Worm (Caenorhabditis elegans) whole organism, L1 larva: ENCODE results near the gene R03H10.2.

Experiments used
- C16A3.4 ChIP-seq: fragments of 150-350 bp; optimal IDR thresholded peaks from 2 replicates; lab custom pipeline; 2014; ENCODE audit warnings: missing biosample characterization, missing genetic modification characterization
- C34B4.2 ChIP-seq: sonication (generic microtip); optimal IDR thresholded peaks from 2 replicates; lab custom pipeline; 2017; ENCODE audit warnings: mild to moderate bottlenecking, missing genetic modification characterization, missing compliant biosample characterization
- aha-1 ChIP-seq: fragments of 150-350 bp; optimal IDR thresholded peaks from 2 replicates; lab custom pipeline; 2014; ENCODE audit warnings: missing biosample characterization, missing genetic modification characterization
- alr-1 ChIP-seq: fragments of 200-800 bp; sonication (Bioruptor generic); optimal IDR thresholded peaks from 2 replicates; lab custom pipeline; 2018; ENCODE audit warnings: borderline replicate concordance, mild to moderate bottlenecking, missing genetic modification characterization, missing compliant biosample characterization
- aly-2 ChIP-seq: fragments of 150-350 bp; optimal IDR thresholded peaks from 2 replicates; lab custom pipeline; 2014; ENCODE audit warnings: missing biosample characterization, missing genetic modification characterization
- ceh-63 ChIP-seq: fragments of 200-800 bp; sonication (Bioruptor generic); optimal IDR thresholded peaks from 2 replicates; lab custom pipeline; 2018; ENCODE audit warnings: mild to moderate bottlenecking, missing genetic modification characterization, missing compliant biosample characterization
- ceh-82 ChIP-seq, 3 experiments: fragments of 150-350 bp in 1 of 3; sonication (generic microtip) in 2 of 3; optimal IDR thresholded peaks; 2 replicates each; lab custom pipeline; 2014 to 2017; ENCODE audit warnings: missing biosample characterization in 3 of 3, missing genetic modification characterization in 3 of 3
- dpl-1 ChIP-seq, 3 experiments: fragments of 150-350 bp in 2 of 3; sonication (generic microtip) in 1 of 3; optimal IDR thresholded peaks; 2 replicates each; lab custom pipeline; 2014 to 2017; ENCODE audit warnings: missing biosample characterization in 3 of 3, missing genetic modification characterization in 3 of 3, missing genetic modification reagents in 3 of 3
- dsc-1 ChIP-seq: sonication (generic microtip); optimal IDR thresholded peaks from 2 replicates; lab custom pipeline; 2016; ENCODE audit warnings: mild to moderate bottlenecking, missing genetic modification characterization, missing compliant biosample characterization
- efl-1 ChIP-seq, 4 experiments: fragments of 150-350 bp; optimal IDR thresholded peaks in 3 of 4; peaks in 1 of 4; 1 replicate in 1 of 4; 2 replicates in 3 of 4; lab custom pipeline; 2014; ENCODE audit warnings: missing biosample characterization in 2 of 4, missing genetic modification characterization in 2 of 4, missing genetic modification reagents in 2 of 4
- efl-3 ChIP-seq: fragments of 200-800 bp; sonication (Bioruptor generic); optimal IDR thresholded peaks from 2 replicates; lab custom pipeline; 2018; ENCODE audit warnings: mild to moderate bottlenecking, missing genetic modification characterization, missing compliant biosample characterization
- egl-13 ChIP-seq: sonication (generic microtip); optimal IDR thresholded peaks from 2 replicates; lab custom pipeline; 2016; ENCODE audit warnings: missing genotype, missing genetic modification reagents, missing genetic modification characterization, missing compliant biosample characterization
- egl-27 ChIP-seq, 2 experiments: fragments of 150-350 bp in 1 of 2; sonication (generic microtip); optimal IDR thresholded peaks; 3 replicates each; lab custom pipeline; 2017 to 2018; ENCODE audit warnings: missing biosample characterization in 2 of 2, missing genetic modification characterization in 2 of 2, missing genetic modification reagents in 2 of 2
- elt-2 ChIP-seq: sonication (generic microtip); optimal IDR thresholded peaks from 2 replicates; lab custom pipeline; 2016; ENCODE audit warnings: missing genetic modification characterization, mild to moderate bottlenecking, inconsistent platforms, missing compliant biosample characterization, missing genetic modification reagents
- elt-3 ChIP-seq, 6 experiments: fragments of 150-350 bp in 1 of 6; sonication (generic microtip); optimal IDR thresholded peaks; 2 replicates each; lab custom pipeline; 2017 to 2018; ENCODE audit warnings: missing biosample characterization in 6 of 6, missing genetic modification characterization in 6 of 6, inconsistent platforms in 1 of 6
- ets-5 ChIP-seq: fragments of 200-800 bp; sonication (Bioruptor generic); IDR thresholded peaks from 2 replicates; pipeline ENCODE4 v1.3.6; 2022; ENCODE audit warnings: missing genetic modification characterization, missing compliant biosample characterization
- fkh-10 ChIP-seq: sonication (generic microtip); optimal IDR thresholded peaks from 2 replicates; lab custom pipeline; 2017; ENCODE audit warnings: missing biosample characterization, missing genetic modification reagents, missing genetic modification characterization
- fkh-8 ChIP-seq: sonication (generic microtip); optimal IDR thresholded peaks from 2 replicates; lab custom pipeline; 2016; ENCODE audit warnings: mild to moderate bottlenecking, missing genetic modification characterization, missing compliant biosample characterization
- fos-1 ChIP-seq: fragments of 150-350 bp; optimal IDR thresholded peaks from 2 replicates; lab custom pipeline; 2014; ENCODE audit warnings: missing biosample characterization, missing genetic modification characterization
- grh-1 ChIP-seq: fragments of 200-800 bp; sonication (Bioruptor generic); IDR thresholded peaks from 2 replicates; pipeline ENCODE4 v1.3.6; 2022; ENCODE audit warnings: missing genetic modification reagents, missing genetic modification characterization, missing compliant biosample characterization
- hlh-4 ChIP-seq: sonication (generic microtip); optimal IDR thresholded peaks from 2 replicates; lab custom pipeline; 2016; ENCODE audit warnings: mild to moderate bottlenecking, missing genetic modification characterization, missing compliant biosample characterization
- hpl-2 ChIP-seq: fragments of 150-350 bp; optimal IDR thresholded peaks from 2 replicates; lab custom pipeline; 2014; ENCODE audit warnings: missing biosample characterization, missing genetic modification reagents, missing genetic modification characterization
- irx-1 ChIP-seq: sonication (generic microtip); optimal IDR thresholded peaks from 2 replicates; lab custom pipeline; 2016; ENCODE audit warnings: missing genetic modification characterization, missing compliant biosample characterization
- isw-1 ChIP-seq: fragments of 200-800 bp; sonication (Bioruptor generic); IDR thresholded peaks from 2 replicates; pipeline ENCODE4 v1.3.6; 2022; ENCODE audit warnings: missing genetic modification characterization, missing compliant biosample characterization
- jun-1 ChIP-seq: fragments of 150-350 bp; optimal IDR thresholded peaks from 2 replicates; lab custom pipeline; 2014; ENCODE audit warnings: missing biosample characterization, missing genetic modification reagents, missing genetic modification characterization
- lin-14 ChIP-seq: fragments of 200-800 bp; sonication (Bioruptor generic); optimal IDR thresholded peaks from 2 replicates; lab custom pipeline; 2018; ENCODE audit warnings: mild to moderate bottlenecking, missing genetic modification characterization, moderate library complexity, missing compliant biosample characterization
- lir-3 ChIP-seq: sonication (generic microtip); optimal IDR thresholded peaks from 2 replicates; lab custom pipeline; 2016; ENCODE audit warnings: mild to moderate bottlenecking, missing genetic modification characterization, moderate library complexity, missing compliant biosample characterization; ENCODE audit not compliant: poor library complexity
- lsy-2 ChIP-seq, 2 experiments: fragments of 150-350 bp; optimal IDR thresholded peaks; 2 replicates each; lab custom pipeline; 2014; ENCODE audit warnings: missing biosample characterization in 2 of 2, missing genetic modification characterization in 2 of 2
- nhr-12 ChIP-seq: sonication (generic microtip); optimal IDR thresholded peaks from 2 replicates; lab custom pipeline; 2017; ENCODE audit warnings: missing biosample characterization, missing genetic modification characterization
- nhr-19 ChIP-seq: fragments of 200-800 bp; sonication (Bioruptor generic); conservative IDR thresholded peaks from 2 replicates; pipeline ENCODE4 v1.3.6; 2022; ENCODE audit warnings: missing genetic modification characterization, missing compliant biosample characterization
- nhr-20 ChIP-seq: sonication (generic microtip); optimal IDR thresholded peaks from 2 replicates; lab custom pipeline; 2016; ENCODE audit warnings: mild to moderate bottlenecking, missing genetic modification characterization, missing compliant biosample characterization
- nhr-237 ChIP-seq: fragments of 150-350 bp; optimal IDR thresholded peaks from 2 replicates; lab custom pipeline; 2014; ENCODE audit warnings: missing biosample characterization, missing genetic modification characterization
- nhr-28 ChIP-seq: fragments of 150-350 bp; optimal IDR thresholded peaks from 2 replicates; lab custom pipeline; 2014; ENCODE audit warnings: missing biosample characterization, missing genetic modification characterization
- nhr-47 ChIP-seq: sonication (generic microtip); optimal IDR thresholded peaks from 2 replicates; lab custom pipeline; 2016; ENCODE audit warnings: mild to moderate bottlenecking, missing genetic modification characterization, moderate library complexity, missing compliant biosample characterization
- nhr-71 ChIP-seq: sonication (generic microtip); optimal IDR thresholded peaks from 2 replicates; lab custom pipeline; 2016; ENCODE audit warnings: mild to moderate bottlenecking, missing genetic modification characterization, moderate library complexity, missing compliant biosample characterization
- nhr-76 ChIP-seq: sonication (generic microtip); optimal IDR thresholded peaks from 2 replicates; lab custom pipeline; 2017; ENCODE audit warnings: missing biosample characterization, missing genetic modification characterization
- nhr-77 ChIP-seq: fragments of 150-350 bp; optimal IDR thresholded peaks from 2 replicates; lab custom pipeline; 2014; ENCODE audit warnings: missing biosample characterization, missing genetic modification characterization
- nhr-85 ChIP-seq: sonication (generic microtip); peaks from one replicate; lab custom pipeline; 2016; ENCODE audit warnings: missing genetic modification characterization, inconsistent platforms, missing compliant biosample characterization
- pag-3 ChIP-seq: sonication (generic microtip); optimal IDR thresholded peaks from 2 replicates; lab custom pipeline; 2017; ENCODE audit warnings: missing genetic modification characterization, mild to moderate bottlenecking, missing compliant biosample characterization, antibody characterized with exemption, borderline replicate concordance; ENCODE audit not compliant: insufficient read depth
- rnt-1 ChIP-seq: sonication (generic microtip); optimal IDR thresholded peaks from 2 replicates; lab custom pipeline; 2016; ENCODE audit warnings: mild to moderate bottlenecking, missing genetic modification characterization, moderate library complexity, missing compliant biosample characterization
- snu-23 ChIP-seq: sonication (generic microtip); optimal IDR thresholded peaks from 2 replicates; lab custom pipeline; 2016; ENCODE audit warnings: missing genetic modification characterization, missing compliant biosample characterization
- sox-4 ChIP-seq: sonication (generic microtip); optimal IDR thresholded peaks from 2 replicates; lab custom pipeline; 2016; ENCODE audit warnings: missing genetic modification characterization, missing compliant biosample characterization
- sptf-1 ChIP-seq: fragments of 150-350 bp; optimal IDR thresholded peaks from 2 replicates; lab custom pipeline; 2014; ENCODE audit warnings: missing biosample characterization, missing genetic modification characterization
- sup-37 ChIP-seq: fragments of 200-800 bp; sonication (Bioruptor generic); optimal IDR thresholded peaks from 2 replicates; lab custom pipeline; 2018; ENCODE audit warnings: mild to moderate bottlenecking, missing genetic modification characterization, missing compliant biosample characterization
- swsn-7 ChIP-seq: sonication (generic microtip); optimal IDR thresholded peaks from 2 replicates; lab custom pipeline; 2016; ENCODE audit warnings: missing genetic modification characterization, missing compliant biosample characterization
- tbx-2 ChIP-seq: sonication (generic microtip); optimal IDR thresholded peaks from 2 replicates; lab custom pipeline; 2016; ENCODE audit warnings: missing genetic modification characterization, missing compliant biosample characterization
- unc-130 ChIP-seq: fragments of 150-350 bp; optimal IDR thresholded peaks from 2 replicates; lab custom pipeline; 2017; ENCODE audit warnings: missing biosample characterization, missing genetic modification characterization, inconsistent platforms
- unc-62 ChIP-seq: fragments of 150-350 bp; optimal IDR thresholded peaks from 2 replicates; lab custom pipeline; 2014; ENCODE audit warnings: missing biosample characterization, missing genetic modification reagents, missing genetic modification characterization
- unc-98 ChIP-seq: fragments of 200-800 bp; sonication (Bioruptor generic); IDR thresholded peaks from 2 replicates; pipeline ENCODE4 v1.3.6; 2022; ENCODE audit warnings: missing genetic modification characterization, missing compliant biosample characterization
- vab-15 ChIP-seq: sonication (generic microtip); optimal IDR thresholded peaks from 2 replicates; lab custom pipeline; 2017; ENCODE audit warnings: missing genotype, mild to moderate bottlenecking, missing genetic modification characterization, missing compliant biosample characterization
- xbp-1 ChIP-seq: sonication (generic microtip); optimal IDR thresholded peaks from 2 replicates; lab custom pipeline; 2016; ENCODE audit warnings: missing genetic modification characterization, missing compliant biosample characterization
- zip-4 ChIP-seq: fragments of 200-800 bp; sonication (Bioruptor generic); optimal IDR thresholded peaks from 2 replicates; lab custom pipeline; 2018; ENCODE audit warnings: mild to moderate bottlenecking, missing genetic modification characterization, moderate library complexity, missing compliant biosample characterization
- ztf-4 ChIP-seq: fragments of 150-350 bp; optimal IDR thresholded peaks from 2 replicates; lab custom pipeline; 2014; ENCODE audit warnings: missing biosample characterization, missing genetic modification characterization

The R03H10.2 gene

ce11 chrII:4183979-4184378 is 28.4 kb downstream of the R03H10.2 start:
- TF ChIP-seq C34B4.2 (tag; lab: Kevin White, UChicago) (no peak), ztf-4 (tag; lab: Kevin White, UChicago) (no peak), hlh-4 (no peak), tbx-2 (tag; lab: Kevin White, UChicago) (no peak), egl-13 (tag; lab: Kevin White, UChicago) (no peak), nhr-12 (tag; lab: Kevin White, UChicago) (no peak), fos-1 (tag; lab: Kevin White, UChicago) (no peak), lir-3 (tag; lab: Kevin White, UChicago) (no peak), ceh-82 (tag; optimal IDR thresholded peaks at IDR 0.05; lab: Kevin White, UChicago) (no peak), nhr-19 (GFP tag; lab: Robert Waterston, UW) (peak; percentile 54), snu-23 (GFP tag; lab: Kevin White, UChicago) (peak; percentile 32), unc-98 (GFP tag; lab: Robert Waterston, UW) (no peak), nhr-47 (tag; lab: Kevin White, UChicago) (no peak), nhr-77 (tag; lab: Kevin White, UChicago) (no peak), nhr-28 (tag; lab: Kevin White, UChicago) (no peak), pag-3 (tag; lab: Kevin White, UChicago) (no peak), nhr-85 (no peak), jun-1 (tag; lab: Kevin White, UChicago) (no peak), efl-1 (optimal IDR thresholded peaks at IDR 0.05; lab: Kevin White, UChicago) (peak; percentile 25 to 32), efl-1 (GFP tag; optimal IDR thresholded peaks at IDR 0.05 in 1 of 2; lab: Kevin White, UChicago) (peak in 1 of 2 experiments; percentile 90), egl-27 (tag; optimal IDR thresholded peaks at IDR 0.05; lab: Kevin White, UChicago) (no peak), efl-3 (GFP tag; lab: Kevin White, UChicago) (no peak), hpl-2 (GFP tag; lab: Kevin White, UChicago) (no peak), C16A3.4 (tag; lab: Kevin White, UChicago) (no peak), nhr-76 (tag; lab: Kevin White, UChicago) (no peak), aly-2 (tag; lab: Kevin White, UChicago) (no peak), grh-1 (no peak), fkh-10 (GFP tag; lab: Kevin White, UChicago) (no peak), isw-1 (GFP tag; lab: Robert Waterston, UW) (no peak), swsn-7 (tag; lab: Kevin White, UChicago) (peak; percentile 13), nhr-20 (tag; lab: Kevin White, UChicago) (peak; percentile 42), unc-130 (tag; lab: Kevin White, UChicago) (no peak), unc-62 (GFP tag; lab: Kevin White, UChicago) (no peak), zip-4 (no peak), dpl-1 (GFP tag; optimal IDR thresholded peaks at IDR 0.05; lab: Kevin White, UChicago) (peak in 1 of 3 experiments; percentile 0), sox-4 (tag; lab: Kevin White, UChicago) (no peak), fkh-8 (no peak), elt-2 (tag; lab: Kevin White, UChicago) (no peak), elt-3 (tag; optimal IDR thresholded peaks at IDR 0.05; lab: Kevin White, UChicago) (no peak), lsy-2 (tag; optimal IDR thresholded peaks at IDR 0.05; lab: Kevin White, UChicago) (peak in 1 of 2 experiments; percentile 36), alr-1 (tag; lab: Kevin White, UChicago) (no peak), rnt-1 (tag; lab: Kevin White, UChicago) (peak; percentile 76), nhr-71 (tag; lab: Kevin White, UChicago) (peak; percentile 73), dsc-1 (tag; lab: Kevin White, UChicago) (peak; percentile 40), vab-15 (tag; lab: Kevin White, UChicago) (no peak), ceh-63 (GFP tag; lab: Kevin White, UChicago) (no peak), irx-1 (no peak), ets-5 (GFP tag; lab: Robert Waterston, UW) (no peak), aha-1 (tag; lab: Kevin White, UChicago) (no peak), nhr-237 (tag; lab: Kevin White, UChicago) (no peak), xbp-1 (tag; lab: Kevin White, UChicago) (no peak), sup-37 (GFP tag; lab: Kevin White, UChicago) (no peak), sptf-1 (tag; lab: Kevin White, UChicago) (no peak), lin-14 (GFP tag; lab: Kevin White, UChicago) (peak; percentile 83)
